Fruit fly (Drosophila melanogaster) whole organism, adult: Measurements from ENCODE around the gene RabGGTa.

Experiments
- CG11617 ChIP-seq: fragments of 200-800 bp; sonication (Bioruptor generic); optimal IDR thresholded peaks from 2 replicates; lab custom pipeline; 2017; ENCODE audit warnings: mild to moderate bottlenecking, missing biosample characterization, missing genetic modification reagents, missing genetic modification characterization
- CG12768 ChIP-seq: fragments of 200-800 bp; sonication (Bioruptor generic); optimal IDR thresholded peaks from 2 replicates; lab custom pipeline; 2017; ENCODE audit warnings: missing biosample characterization, missing genetic modification characterization, mild to moderate bottlenecking, moderate library complexity, missing genetic modification reagents
- CG14711 ChIP-seq: fragments of 200-800 bp; sonication (Bioruptor generic); optimal IDR thresholded peaks from 2 replicates; lab custom pipeline; 2018; ENCODE audit warnings: missing biosample characterization, mild to moderate bottlenecking, missing genetic modification characterization, moderate library complexity
- CG1620 ChIP-seq: fragments of 200-800 bp; sonication (Bioruptor generic); optimal IDR thresholded peaks from 2 replicates; lab custom pipeline; 2016; ENCODE audit warnings: missing biosample characterization, missing genetic modification characterization
- CG5204 ChIP-seq: fragments of 200-800 bp; sonication (Bioruptor generic); optimal IDR thresholded peaks from 2 replicates; lab custom pipeline; 2016; ENCODE audit warnings: missing biosample characterization, missing genetic modification characterization
- CG7101 ChIP-seq: fragments of 200-800 bp; sonication (Bioruptor generic); optimal IDR thresholded peaks from 2 replicates; lab custom pipeline; 2018; ENCODE audit warnings: missing biosample characterization, mild to moderate bottlenecking, missing genetic modification characterization, moderate library complexity
- Clk ChIP-seq: fragments of 200-800 bp; sonication (Bioruptor generic); optimal IDR thresholded peaks from 2 replicates; lab custom pipeline; 2017; ENCODE audit warnings: missing biosample characterization, missing genetic modification characterization
- Crg-1 ChIP-seq: fragments of 200-800 bp; sonication (Bioruptor generic); optimal IDR thresholded peaks from 2 replicates; lab custom pipeline; 2016; ENCODE audit warnings: missing biosample characterization, missing genetic modification characterization
- Hr96 ChIP-seq: fragments of 200-800 bp; sonication (Bioruptor generic); optimal IDR thresholded peaks from 2 replicates; lab custom pipeline; 2016; ENCODE audit warnings: missing biosample characterization, missing genetic modification characterization
- Mnt ChIP-seq: fragments of 200-800 bp; sonication (Bioruptor generic); optimal IDR thresholded peaks from 2 replicates; lab custom pipeline; 2016; ENCODE audit warnings: missing biosample characterization, mild to moderate bottlenecking, missing genetic modification characterization
- bab1 ChIP-seq: fragments of 200-800 bp; sonication (Bioruptor generic); optimal IDR thresholded peaks from 3 replicates; lab custom pipeline; 2019; ENCODE audit warnings: missing biosample characterization, mild to moderate bottlenecking, missing genetic modification characterization, moderate library complexity
- cic ChIP-seq: fragments of 200-800 bp; sonication (Bioruptor generic); optimal IDR thresholded peaks from 2 replicates; lab custom pipeline; 2017; ENCODE audit warnings: missing biosample characterization, mild to moderate bottlenecking, missing genetic modification characterization, moderate library complexity
- cnc ChIP-seq, 2 experiments: fragments of >200 bp; optimal IDR thresholded peaks; 2 replicates each; lab custom pipeline; 2017
- kay ChIP-seq: fragments of 200-800 bp; sonication (Bioruptor generic); peaks from one replicate; lab custom pipeline; 2016; ENCODE audit warnings: missing biosample characterization, missing genetic modification characterization, borderline replicate concordance
- ovo ChIP-seq: fragments of 200-800 bp; sonication (Bioruptor generic); optimal IDR thresholded peaks from 2 replicates; lab custom pipeline; 2016; ENCODE audit warnings: missing biosample characterization, missing genetic modification characterization
- pad ChIP-seq: fragments of 200-800 bp; sonication (Bioruptor generic); optimal IDR thresholded peaks from 3 replicates; lab custom pipeline; 2017; ENCODE audit warnings: missing biosample characterization, missing genetic modification characterization, mild to moderate bottlenecking, moderate library complexity, missing genetic modification reagents
- tj ChIP-seq: fragments of 200-800 bp; sonication (Bioruptor generic); optimal IDR thresholded peaks from 3 replicates; lab custom pipeline; 2017; ENCODE audit warnings: missing biosample characterization, mild to moderate bottlenecking, missing genetic modification characterization, moderate library complexity
- toe ChIP-seq: fragments of 200-800 bp; sonication (Bioruptor generic); optimal IDR thresholded peaks from 2 replicates; lab custom pipeline; 2016; ENCODE audit warnings: missing biosample characterization, missing genetic modification characterization

Gene RabGGTa

DNA sequence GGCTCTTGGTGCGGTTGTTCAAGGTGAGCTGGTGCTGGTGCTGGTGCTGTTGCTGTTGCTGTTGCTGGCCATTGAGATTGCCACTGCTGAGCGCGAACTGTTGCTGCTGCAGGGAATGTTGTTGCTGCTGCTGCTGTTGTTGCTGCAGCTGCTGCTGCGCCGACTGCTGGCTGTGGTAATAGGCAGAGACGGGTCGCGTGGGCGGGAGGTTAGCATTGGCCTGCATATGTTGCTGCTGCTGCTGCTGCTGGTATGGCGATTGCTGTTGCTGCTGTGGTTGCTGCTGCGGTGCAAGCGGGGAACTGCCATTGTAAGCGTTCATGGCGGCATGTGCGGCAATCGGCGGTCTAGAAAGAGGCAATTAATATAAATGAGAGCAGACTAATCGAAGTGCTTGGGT, 48.1 kb downstream of the RabGGTa start:
- TF ChIP-seq tj: no peak
- TF ChIP-seq CG5204 (GFP tag; lab: Kevin White, UChicago): no peak
- no peak for TF ChIP-seq Mnt
- TF ChIP-seq CG14711 (tag; lab: Kevin White, UChicago): no peak
- TF ChIP-seq bab1 (GFP tag; lab: Kevin White, UChicago): no peak
- no peak for TF ChIP-seq cnc (optimal IDR thresholded peaks at IDR 0.05; lab: Kevin White, UChicago)
- TF ChIP-seq Crg-1: no peak
- no peak for TF ChIP-seq toe (GFP tag; lab: Kevin White, UChicago)
- no peak for TF ChIP-seq Clk (GFP tag; lab: Kevin White, UChicago)
- no peak for TF ChIP-seq kay
- no peak for TF ChIP-seq pad (GFP tag; lab: Kevin White, UChicago)
- no peak for TF ChIP-seq CG7101 (tag; lab: Kevin White, UChicago)
- TF ChIP-seq ovo (GFP tag; lab: Kevin White, UChicago): no peak
- TF ChIP-seq Hr96 (GFP tag; lab: Kevin White, UChicago): no peak
- no peak for TF ChIP-seq CG12768 (GFP tag; lab: Kevin White, UChicago)
- TF ChIP-seq CG11617 (GFP tag; lab: Kevin White, UChicago): no peak
- TF ChIP-seq CG1620 (GFP tag; lab: Kevin White, UChicago): no peak
- no peak for TF ChIP-seq cic (GFP tag; lab: Kevin White, UChicago)
